Worm (Caenorhabditis elegans): ENCODE data around the gene Y110A2AL.7.

The Y110A2AL.7 gene

ce11 chrII:2807674-2808206 lies 35.2 kb downstream of the Y110A2AL.7 start, which contains the start of gene K12H6.12:
Gene K12H6.12 (plus strand): TSS chrII:2808156.
- no peak for TF ChIP-seq med-1 (GFP tag; optimal IDR thresholded peaks at IDR 0.05; ENCODE audit: insufficient read depth)

DNA sequence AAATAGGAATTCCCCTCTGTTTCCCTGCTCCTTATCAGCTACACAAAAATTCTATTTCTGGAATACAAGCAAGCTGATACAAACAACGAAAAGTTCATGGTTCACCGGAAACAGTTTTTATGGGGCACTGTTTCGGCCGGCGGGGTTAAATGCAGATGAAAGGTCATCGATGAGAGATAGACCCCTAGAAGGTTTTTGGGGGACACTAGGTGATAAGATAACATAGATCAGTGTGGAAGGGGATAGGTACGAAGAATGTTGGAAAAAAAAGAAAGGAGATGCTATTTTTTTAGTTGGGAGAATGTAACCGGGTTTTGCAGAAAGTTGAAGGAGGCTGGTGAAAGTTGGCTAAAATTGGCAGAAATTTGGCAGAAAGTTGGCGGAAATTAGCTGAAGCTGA lies 37.4 kb downstream of the Y110A2AL.7 start:
- no peak for TF ChIP-seq T22C8.4 (GFP tag; IDR thresholded peaks at IDR 0.05)
- no peak for TF ChIP-seq flt-1 (GFP tag; IDR thresholded peaks at IDR 0.05)
- no peak for TF ChIP-seq tab-1 (GFP tag; IDR thresholded peaks at IDR 0.05)
- TF ChIP-seq ztf-23 (GFP tag; IDR thresholded peaks at IDR 0.05): no peak
- no peak for TF ChIP-seq klf-2 (GFP tag; conservative IDR thresholded peaks at IDR 0.05)
- no peak for TF ChIP-seq med-1 (GFP tag; optimal IDR thresholded peaks at IDR 0.05; ENCODE audit: insufficient read depth)
- no peak for TF ChIP-seq cog-1 (tag; optimal IDR thresholded peaks at IDR 0.05)
- no peak for TF ChIP-seq ref-1 (GFP tag; conservative IDR thresholded peaks at IDR 0.05)

DNA sequence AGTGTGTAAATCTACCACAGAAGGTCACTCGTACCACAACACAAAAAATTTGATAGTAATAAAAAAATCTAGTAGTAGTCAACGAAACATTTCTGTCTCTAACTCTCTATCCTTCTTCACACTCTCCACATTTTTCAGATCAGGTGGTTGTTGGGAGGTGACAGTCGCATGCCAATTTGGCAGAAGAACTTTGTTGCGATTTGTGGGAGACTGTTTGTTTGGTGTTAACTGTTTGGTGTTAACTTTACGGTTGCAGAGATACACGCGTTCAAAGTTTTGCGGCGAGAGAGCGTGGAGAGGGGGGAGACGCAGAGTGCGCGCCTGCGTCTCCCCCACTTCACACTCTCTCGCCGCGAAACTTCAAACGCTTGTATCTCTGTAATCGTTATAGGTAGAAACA lies 38.0 kb downstream of the Y110A2AL.7 start:
- TF ChIP-seq med-1 (GFP tag; optimal IDR thresholded peaks at IDR 0.05; ENCODE audit: insufficient read depth): no peak
- no peak for TF ChIP-seq tab-1 (GFP tag; IDR thresholded peaks at IDR 0.05)

DNA sequence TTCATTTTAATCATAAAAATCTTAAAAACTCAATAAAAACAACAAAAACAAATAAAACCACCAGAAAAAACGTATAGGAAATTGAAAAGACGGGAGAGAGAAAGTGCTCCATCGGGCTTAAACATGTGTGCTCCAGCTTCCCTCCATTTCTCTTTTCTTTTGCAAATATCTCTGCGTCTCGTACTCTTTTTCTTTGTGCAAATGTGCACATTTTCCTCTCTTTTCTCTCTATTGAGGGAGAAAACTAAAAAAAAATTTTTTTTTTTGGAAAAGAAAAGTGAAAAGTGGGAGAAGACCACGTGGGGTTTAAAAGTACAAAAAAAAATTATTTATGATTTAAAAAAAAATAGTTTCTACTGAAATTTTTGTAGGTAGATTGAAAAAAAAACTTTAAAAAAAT lies 38.7 kb downstream of the Y110A2AL.7 start:
- TF ChIP-seq ztf-29 (GFP tag; IDR thresholded peaks at IDR 0.05) (no peak), tab-1 (GFP tag; IDR thresholded peaks at IDR 0.05) (no peak), ztf-23 (GFP tag; IDR thresholded peaks at IDR 0.05) (no peak), flt-1 (GFP tag; IDR thresholded peaks at IDR 0.05) (no peak), med-1 (GFP tag; optimal IDR thresholded peaks at IDR 0.05; ENCODE audit: insufficient read depth) (no peak), cog-1 (tag; optimal IDR thresholded peaks at IDR 0.05) (no peak), ref-1 (GFP tag; conservative IDR thresholded peaks at IDR 0.05) (no peak), klf-2 (GFP tag; conservative IDR thresholded peaks at IDR 0.05) (no peak), T22C8.4 (GFP tag; IDR thresholded peaks at IDR 0.05) (no peak)

ce11 chrII:2802804-2803586 lies 40.0 kb downstream of the Y110A2AL.7 start:
- TF ChIP-seq tab-1 (GFP tag; IDR thresholded peaks at IDR 0.05): no peak
- TF ChIP-seq ref-1 (GFP tag; conservative IDR thresholded peaks at IDR 0.05): no peak
- no peak for TF ChIP-seq cog-1 (tag; optimal IDR thresholded peaks at IDR 0.05)
- TF ChIP-seq med-1 (GFP tag; optimal IDR thresholded peaks at IDR 0.05; ENCODE audit: insufficient read depth): no peak
- TF ChIP-seq ztf-23 (GFP tag; IDR thresholded peaks at IDR 0.05): no peak

ce11 chrII:2801764-2802163 lies 41.2 kb downstream of the Y110A2AL.7 start:
- no peak for TF ChIP-seq flt-1 (GFP tag; IDR thresholded peaks at IDR 0.05)
- TF ChIP-seq cog-1 (tag; optimal IDR thresholded peaks at IDR 0.05): no peak
- no peak for TF ChIP-seq klf-2 (GFP tag; conservative IDR thresholded peaks at IDR 0.05)

- peak; percentile 10 for TF ChIP-seq cog-1 (tag; optimal IDR thresholded peaks at IDR 0.05)
- no peak for TF ChIP-seq med-1 (GFP tag; optimal IDR thresholded peaks at IDR 0.05; ENCODE audit: insufficient read depth)
- TF ChIP-seq T22C8.4 (GFP tag; IDR thresholded peaks at IDR 0.05): no peak
- TF ChIP-seq klf-2 (GFP tag; conservative IDR thresholded peaks at IDR 0.05): no peak
- TF ChIP-seq flt-1 (GFP tag; IDR thresholded peaks at IDR 0.05): no peak
- TF ChIP-seq ztf-29 (GFP tag; IDR thresholded peaks at IDR 0.05): no peak
These were observed 42.3 kb downstream of the Y110A2AL.7 start, which contains the start of gene nhr-119 for ce11 chrII:2800550-2801233. Gene nhr-119 (minus strand): TSS chrII:2800600.

ce11 chrII:2797951-2798350 lies 45.0 kb downstream of the Y110A2AL.7 start:
- no peak for TF ChIP-seq ztf-29 (GFP tag; IDR thresholded peaks at IDR 0.05)
- no peak for TF ChIP-seq ztf-23 (GFP tag; IDR thresholded peaks at IDR 0.05)
- TF ChIP-seq klf-2 (GFP tag; conservative IDR thresholded peaks at IDR 0.05): no peak
- TF ChIP-seq T22C8.4 (GFP tag; IDR thresholded peaks at IDR 0.05): no peak
- TF ChIP-seq tab-1 (GFP tag; IDR thresholded peaks at IDR 0.05): no peak
- TF ChIP-seq med-1 (GFP tag; optimal IDR thresholded peaks at IDR 0.05; ENCODE audit: insufficient read depth): no peak
- TF ChIP-seq ref-1 (GFP tag; conservative IDR thresholded peaks at IDR 0.05): no peak
- no peak for TF ChIP-seq flt-1 (GFP tag; IDR thresholded peaks at IDR 0.05)
- no peak for TF ChIP-seq cog-1 (tag; optimal IDR thresholded peaks at IDR 0.05)

DNA sequence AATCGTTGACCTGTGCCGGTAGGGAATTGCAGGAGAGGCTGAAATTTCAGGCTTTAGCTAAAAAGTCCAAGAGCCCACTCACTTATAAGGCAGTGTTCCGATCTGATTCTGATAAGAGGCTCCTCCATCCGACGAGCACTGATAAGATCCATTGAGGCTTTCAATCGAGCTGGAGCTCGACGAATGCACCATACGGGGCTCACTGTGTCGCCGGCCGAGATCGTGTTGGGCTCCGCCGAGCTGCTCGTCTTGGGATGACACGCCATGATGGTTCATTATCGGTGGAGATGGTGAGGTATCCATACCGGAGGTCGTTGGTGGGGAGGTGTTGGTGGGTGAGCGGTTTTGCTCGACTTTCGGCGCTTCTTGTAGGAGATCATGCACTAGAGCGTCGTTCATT lies 46.6 kb downstream of the Y110A2AL.7 start:
- TF ChIP-seq T22C8.4 (GFP tag; IDR thresholded peaks at IDR 0.05): no peak
- TF ChIP-seq med-1 (GFP tag; optimal IDR thresholded peaks at IDR 0.05; ENCODE audit: insufficient read depth): no peak
- no peak for TF ChIP-seq ref-1 (GFP tag; conservative IDR thresholded peaks at IDR 0.05)
- no peak for TF ChIP-seq tab-1 (GFP tag; IDR thresholded peaks at IDR 0.05)
- no peak for TF ChIP-seq ztf-29 (GFP tag; IDR thresholded peaks at IDR 0.05)
- no peak for TF ChIP-seq cog-1 (tag; optimal IDR thresholded peaks at IDR 0.05)
- no peak for TF ChIP-seq klf-2 (GFP tag; conservative IDR thresholded peaks at IDR 0.05)
- TF ChIP-seq ztf-23 (GFP tag; IDR thresholded peaks at IDR 0.05): no peak
- TF ChIP-seq flt-1 (GFP tag; IDR thresholded peaks at IDR 0.05): no peak

- TF ChIP-seq flt-1 (GFP tag; IDR thresholded peaks at IDR 0.05): no peak
- no peak for TF ChIP-seq tab-1 (GFP tag; IDR thresholded peaks at IDR 0.05)
- no peak for TF ChIP-seq cog-1 (tag; optimal IDR thresholded peaks at IDR 0.05)
These were observed 47.6 kb downstream of the Y110A2AL.7 start for ce11 chrII:2795413-2795812.

All from whole organism, midembryonic.